Worm (Caenorhabditis elegans) whole organism, L4 larva: ENCODE data around the gene ell-1.

Experiments used
- D1046.2 ChIP-seq: fragments of 200-800 bp; sonication (Bioruptor generic); IDR thresholded peaks from 2 replicates; pipeline ENCODE4 v1.3.6; 2022; ENCODE audit warnings: missing genetic modification characterization, missing compliant biosample characterization
- F37D6.2 ChIP-seq: sonication (generic microtip); optimal IDR thresholded peaks from 2 replicates; lab custom pipeline; 2016; ENCODE audit warnings: mild to moderate bottlenecking, missing genetic modification characterization, missing compliant biosample characterization
- F44E2.7 ChIP-seq: fragments of 200-800 bp; sonication (Bioruptor generic); IDR thresholded peaks from 2 replicates; pipeline ENCODE4 v2.1.2; 2022; ENCODE audit warnings: missing genetic modification characterization, missing compliant biosample characterization
- F49E8.2 ChIP-seq: sonication (generic microtip); optimal IDR thresholded peaks from 2 replicates; lab custom pipeline; 2016; ENCODE audit warnings: missing compliant biosample characterization, mild to moderate bottlenecking, missing genetic modification characterization, borderline replicate concordance
- T20F7.1 ChIP-seq: fragments of 200-800 bp; sonication (Bioruptor generic); optimal IDR thresholded peaks from 2 replicates; lab custom pipeline; 2018; ENCODE audit warnings: mild to moderate bottlenecking, missing genetic modification characterization, missing compliant biosample characterization
- T26A8.4 ChIP-seq: fragments of 200-800 bp; sonication (Bioruptor generic); IDR thresholded peaks from 2 replicates; pipeline ENCODE4 v1.3.6; 2022; ENCODE audit warnings: missing genetic modification characterization, missing compliant biosample characterization
- Y48G9A.11 ChIP-seq: fragments of 200-800 bp; sonication (Bioruptor generic); IDR thresholded peaks from 2 replicates; pipeline ENCODE4 v1.3.6; 2022; ENCODE audit warnings: missing genetic modification reagents, missing genetic modification characterization, missing compliant biosample characterization
- Y5F2A.4 ChIP-seq: fragments of 200-800 bp; sonication (Bioruptor generic); optimal IDR thresholded peaks from 2 replicates; lab custom pipeline; 2018; ENCODE audit warnings: mild to moderate bottlenecking, missing genetic modification characterization, missing compliant biosample characterization
- Y75B8A.6 ChIP-seq: fragments of 200-800 bp; sonication (Bioruptor generic); IDR thresholded peaks from 2 replicates; pipeline ENCODE4 v1.3.6; 2022; ENCODE audit warnings: missing genetic modification reagents, missing genetic modification characterization, missing compliant biosample characterization
- aha-1 ChIP-seq: fragments of 150-350 bp; peaks from one replicate; lab custom pipeline; 2014; ENCODE audit warnings: missing biosample characterization, missing genetic modification characterization
- aly-2 ChIP-seq: sonication (generic microtip); optimal IDR thresholded peaks from 2 replicates; lab custom pipeline; 2018; ENCODE audit warnings: missing biosample characterization, missing genetic modification characterization
- ama-1 ChIP-seq: fragments of 150-350 bp; optimal IDR thresholded peaks from 2 replicates; lab custom pipeline; 2014; ENCODE audit warnings: inconsistent platforms, mixed read lengths
- arid-1 ChIP-seq: fragments of 200-800 bp; sonication (Bioruptor generic); conservative IDR thresholded peaks from 2 replicates; pipeline ENCODE4 v1.3.6; 2022; ENCODE audit warnings: missing genetic modification reagents, missing genetic modification characterization, missing compliant biosample characterization
- ceh-62 ChIP-seq: sonication (generic microtip); optimal IDR thresholded peaks from 2 replicates; lab custom pipeline; 2017; ENCODE audit warnings: missing biosample characterization, missing genetic modification characterization
- ces-1 ChIP-seq: fragments of 150-350 bp; sonication (generic microtip); optimal IDR thresholded peaks from 4 replicates; lab custom pipeline; 2014; ENCODE audit warnings: missing biosample characterization, missing genetic modification reagents, missing genetic modification characterization
- daf-8 ChIP-seq: fragments of 200-800 bp; sonication (Bioruptor generic); IDR thresholded peaks from 2 replicates; pipeline ENCODE4 v1.3.6; 2022; ENCODE audit warnings: missing genetic modification characterization, missing compliant biosample characterization
- egl-27 ChIP-seq: sonication (generic microtip); optimal IDR thresholded peaks from 3 replicates; lab custom pipeline; 2017; ENCODE audit warnings: missing biosample characterization, missing genetic modification reagents, missing genetic modification characterization
- hlh-11 ChIP-seq: fragments of 200-800 bp; sonication (Bioruptor generic); optimal IDR thresholded peaks from 2 replicates; lab custom pipeline; 2018; ENCODE audit warnings: mild to moderate bottlenecking, missing genetic modification characterization, missing compliant biosample characterization
- hlh-30 ChIP-seq: sonication (generic microtip); optimal IDR thresholded peaks from 2 replicates; lab custom pipeline; 2017; ENCODE audit warnings: antibody characterized with exemption, mild to moderate bottlenecking, missing genetic modification characterization, missing compliant biosample characterization; ENCODE audit not compliant: insufficient read depth
- hmg-1.1 ChIP-seq: fragments of 200-800 bp; sonication (Bioruptor generic); IDR thresholded peaks from 2 replicates; pipeline ENCODE4 v1.3.6; 2022; ENCODE audit warnings: missing genetic modification reagents, missing genetic modification characterization, missing compliant biosample characterization
- jun-1 ChIP-seq: fragments of 150-350 bp; optimal IDR thresholded peaks from 2 replicates; lab custom pipeline; 2014; ENCODE audit warnings: missing biosample characterization, missing genetic modification reagents, missing genetic modification characterization
- lim-7 ChIP-seq: fragments of 200-800 bp; sonication (Bioruptor generic); IDR thresholded peaks from 2 replicates; pipeline ENCODE4 v1.3.6; 2022; ENCODE audit warnings: missing genetic modification characterization, missing compliant biosample characterization
- lin-13 ChIP-seq: fragments of 150-350 bp; optimal IDR thresholded peaks from 2 replicates; lab custom pipeline; 2014; ENCODE audit warnings: missing biosample characterization, missing genetic modification reagents, missing genetic modification characterization
- lin-15B ChIP-seq: fragments of 150-350 bp; sonication (generic microtip); optimal IDR thresholded peaks from 3 replicates; lab custom pipeline; 2014; ENCODE audit warnings: missing biosample characterization, missing genetic modification characterization
- lin-29 ChIP-seq: fragments of 200-800 bp; sonication (Bioruptor generic); IDR thresholded peaks from 2 replicates; pipeline ENCODE4 v1.3.6; 2022; ENCODE audit warnings: missing genetic modification reagents, missing genetic modification characterization, missing compliant biosample characterization
- lsy-2 ChIP-seq, 2 experiments: fragments of 150-350 bp in 1 of 2; sonication (generic microtip) in 1 of 2; optimal IDR thresholded peaks; 2 replicates each; lab custom pipeline; 2014 to 2017; ENCODE audit warnings: missing biosample characterization in 2 of 2, missing genetic modification characterization in 2 of 2
- mdt-29 ChIP-seq: fragments of 200-800 bp; sonication (Bioruptor generic); IDR thresholded peaks from 2 replicates; pipeline ENCODE4 v1.3.6; 2022; ENCODE audit warnings: missing genetic modification reagents, missing genetic modification characterization, missing compliant biosample characterization
- mep-1 ChIP-seq: fragments of 150-350 bp; sonication (generic microtip); optimal IDR thresholded peaks from 3 replicates; lab custom pipeline; 2014; ENCODE audit warnings: missing biosample characterization, missing genetic modification characterization
- mes-2 ChIP-seq: sonication (generic microtip); optimal IDR thresholded peaks from 2 replicates; lab custom pipeline; 2016; ENCODE audit warnings: missing genotype, mild to moderate bottlenecking, missing genetic modification characterization, missing compliant biosample characterization; ENCODE audit not compliant: poor library complexity, severe bottlenecking
- mxl-2 ChIP-seq: fragments of 200-800 bp; sonication (Bioruptor generic); conservative IDR thresholded peaks from 2 replicates; pipeline ENCODE4 v1.3.6; 2022; ENCODE audit warnings: missing genetic modification reagents, missing genetic modification characterization, missing compliant biosample characterization
- nhr-102 ChIP-seq: sonication (generic microtip); optimal IDR thresholded peaks from 2 replicates; lab custom pipeline; 2016; ENCODE audit warnings: mild to moderate bottlenecking, missing genetic modification characterization, moderate library complexity, missing compliant biosample characterization
- nhr-28 ChIP-seq: fragments of 150-350 bp; optimal IDR thresholded peaks from 2 replicates; lab custom pipeline; 2014; ENCODE audit warnings: missing biosample characterization, missing genetic modification characterization
- nhr-41 ChIP-seq: fragments of 200-800 bp; sonication (Bioruptor generic); IDR thresholded peaks from 2 replicates; pipeline ENCODE4 v1.3.6; 2022; ENCODE audit warnings: missing genetic modification reagents, missing genetic modification characterization, missing compliant biosample characterization
- nhr-48 ChIP-seq: sonication (generic microtip); optimal IDR thresholded peaks from 2 replicates; lab custom pipeline; 2016; ENCODE audit warnings: mild to moderate bottlenecking, missing genetic modification characterization, missing compliant biosample characterization
- nhr-6 ChIP-seq: fragments of 150-350 bp; optimal IDR thresholded peaks from 2 replicates; lab custom pipeline; 2014; ENCODE audit warnings: missing biosample characterization, missing genetic modification characterization
- nhr-76 ChIP-seq: fragments of 150-350 bp; optimal IDR thresholded peaks from 2 replicates; lab custom pipeline; 2014; ENCODE audit warnings: missing biosample characterization, missing genetic modification characterization
- nhr-77 ChIP-seq: fragments of 150-350 bp; optimal IDR thresholded peaks from 2 replicates; lab custom pipeline; 2014; ENCODE audit warnings: missing biosample characterization, missing genetic modification characterization
- pha-4 ChIP-seq, 2 experiments: fragments of 150-350 bp in 1 of 2; fragments of 200-800 bp in 1 of 2; sonication (Bioruptor generic) in 1 of 2; IDR thresholded peaks in 1 of 2; optimal IDR thresholded peaks in 1 of 2; 2 replicates each; pipeline versions ENCODE4 v1.3.6 to Lab custom; 2014 to 2022; ENCODE audit warnings: missing genetic modification characterization in 2 of 2, missing genetic modification reagents in 2 of 2, missing biosample characterization in 1 of 2, missing compliant biosample characterization in 1 of 2
- pqm-1 ChIP-seq: sonication (generic microtip); optimal IDR thresholded peaks from 2 replicates; lab custom pipeline; 2017; ENCODE audit warnings: missing biosample characterization, missing genetic modification characterization
- set-16 ChIP-seq: fragments of 200-800 bp; sonication (Bioruptor generic); IDR thresholded peaks from 2 replicates; pipeline ENCODE4 v1.3.6; 2022; ENCODE audit warnings: missing genetic modification reagents, missing genetic modification characterization, missing compliant biosample characterization
- tag-97 ChIP-seq: fragments of 200-800 bp; sonication (Bioruptor generic); IDR thresholded peaks from 2 replicates; pipeline ENCODE4 v1.3.6; 2022; ENCODE audit warnings: missing genetic modification characterization, missing compliant biosample characterization
- tra-1 ChIP-seq: fragments of 200-800 bp; sonication (Bioruptor generic); IDR thresholded peaks from 2 replicates; pipeline ENCODE4 v1.3.6; 2022; ENCODE audit warnings: missing genetic modification reagents, missing genetic modification characterization, missing compliant biosample characterization
- unc-130 ChIP-seq: sonication (generic microtip); optimal IDR thresholded peaks from 2 replicates; lab custom pipeline; 2016; ENCODE audit warnings: missing genetic modification reagents, missing genetic modification characterization, missing compliant biosample characterization
- zag-1 ChIP-seq: fragments of 150-350 bp; optimal IDR thresholded peaks from 2 replicates; lab custom pipeline; 2014; ENCODE audit warnings: missing biosample characterization, missing genetic modification characterization
- zfp-3 ChIP-seq: fragments of 200-800 bp; sonication (Bioruptor generic); conservative IDR thresholded peaks from 2 replicates; pipeline ENCODE4 v1.3.6; 2022; ENCODE audit warnings: missing genetic modification reagents, missing genetic modification characterization, missing compliant biosample characterization
- zip-11 ChIP-seq: fragments of 200-800 bp; sonication (Bioruptor generic); IDR thresholded peaks from 2 replicates; pipeline ENCODE4 v1.3.6; 2022; ENCODE audit warnings: missing genetic modification characterization, missing compliant biosample characterization
- ztf-11 ChIP-seq: fragments of 150-350 bp; optimal IDR thresholded peaks from 2 replicates; lab custom pipeline; 2014; ENCODE audit warnings: missing biosample characterization, missing genetic modification characterization
- ztf-7 ChIP-seq: fragments of 150-350 bp; optimal IDR thresholded peaks from 2 replicates; lab custom pipeline; 2014; ENCODE audit warnings: missing biosample characterization, missing genetic modification characterization

ell-1 gene

DNA sequence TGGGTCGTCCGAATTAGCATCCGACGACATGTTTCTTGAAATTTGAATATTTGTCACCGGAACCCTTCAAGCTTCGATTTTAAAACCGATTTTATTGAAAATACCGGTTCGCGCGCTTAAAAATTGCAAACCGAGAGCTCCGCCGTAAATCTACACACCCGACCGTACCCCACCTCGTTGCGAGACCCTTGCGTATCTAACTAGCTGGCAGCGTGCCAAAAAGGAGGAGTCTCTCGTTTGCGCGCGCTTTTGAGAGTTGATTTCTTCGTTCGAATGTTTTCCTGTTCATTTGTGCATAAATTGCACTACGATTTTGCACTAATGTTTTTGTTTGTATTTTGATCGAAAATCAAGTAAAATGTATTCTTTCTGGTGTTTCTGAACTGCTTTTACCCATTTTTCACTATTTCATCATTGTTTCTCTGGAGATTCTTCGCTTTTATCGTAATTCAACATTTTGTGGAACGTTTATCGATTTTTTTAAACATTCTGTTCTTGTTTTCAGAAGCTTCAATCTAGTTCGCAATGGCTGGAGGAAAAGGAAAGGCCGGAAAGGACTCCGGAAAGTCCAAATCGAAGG, 51.6 kb downstream of the ell-1 start, which contains the start of the genes wapl-1 and htz-1 (continued):
- TF ChIP-seq set-16 (GFP tag; lab: Robert Waterston, UW) = peak; percentile 42; the same call in 1 of the 2 replicates
- 0 out of 2 replicates have a peak, but pooled peaks have one; percentile 35 for TF ChIP-seq Y75B8A.6 (GFP tag; lab: Robert Waterston, UW)
- no peak for TF ChIP-seq tag-97 (GFP tag; lab: Robert Waterston, UW)
- TF ChIP-seq mep-1 (tag; lab: Kevin White, UChicago) = peak; percentile 97
- TF ChIP-seq tra-1 (GFP tag; lab: Robert Waterston, UW) = peak; percentile 45; the same call in 1 of the 2 replicates
- TF ChIP-seq nhr-76 (tag; lab: Kevin White, UChicago) = no peak
- TF ChIP-seq pqm-1 (tag; lab: Kevin White, UChicago) = no peak
- TF ChIP-seq nhr-41 (GFP tag; lab: Robert Waterston, UW) = no peak
- TF ChIP-seq, all 104 proteins: peak for 67

DNA sequence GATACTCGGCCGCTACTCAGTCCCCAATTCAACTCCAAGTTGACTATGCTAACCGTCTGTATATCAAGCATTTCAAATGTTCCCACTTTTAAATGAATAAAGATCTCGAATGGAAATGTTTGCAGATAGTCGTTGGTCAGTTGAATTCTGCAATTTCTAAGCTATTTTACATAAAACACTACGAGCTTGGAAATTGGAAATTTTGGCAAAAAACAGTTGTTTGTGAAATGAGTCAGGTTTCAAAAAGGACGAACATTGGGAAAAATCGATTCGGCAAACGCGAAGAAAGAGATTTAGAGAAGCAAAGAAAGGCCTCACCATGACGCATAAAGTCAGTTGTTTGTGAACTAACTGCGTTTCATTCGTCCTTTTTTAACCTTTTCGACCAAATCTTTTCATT, 52.7 kb downstream of the ell-1 start:
- peak; percentile 21 for TF ChIP-seq nhr-102
- no peak for TF ChIP-seq ces-1 (GFP tag; lab: Kevin White, UChicago)
- TF ChIP-seq F44E2.7 (GFP tag; lab: Robert Waterston, UW) = no peak
- peak; percentile 68 for TF ChIP-seq nhr-6
- no peak for TF ChIP-seq mdt-29 (GFP tag; lab: Robert Waterston, UW)
- TF ChIP-seq T20F7.1 (GFP tag; lab: Kevin White, UChicago) = peak; percentile 29
- no peak; the same call in 1 of the 2 replicates for TF ChIP-seq hmg-1.1
- no peak for TF ChIP-seq tra-1 (GFP tag; lab: Robert Waterston, UW)
- TF ChIP-seq lsy-2 (tag; optimal IDR thresholded peaks at IDR 0.05; lab: Kevin White, UChicago) = peak; percentile 69 to 84
- TF ChIP-seq daf-8 = no peak
- no peak for TF ChIP-seq nhr-77 (tag; lab: Kevin White, UChicago)
- TF ChIP-seq aha-1 (tag; lab: Kevin White, UChicago) = no peak
- peak; percentile 63 for TF ChIP-seq arid-1
- TF ChIP-seq zag-1 (tag; lab: Kevin White, UChicago) = no peak
- TF ChIP-seq zfp-3 = no peak
- no peak for TF ChIP-seq nhr-48
- TF ChIP-seq mxl-2 = no peak
- peak; percentile 46 for TF ChIP-seq mep-1 (tag; lab: Kevin White, UChicago)
- TF ChIP-seq hlh-30 = peak; percentile 63
- TF ChIP-seq lin-15B (tag; lab: Kevin White, UChicago) = no peak
- TF ChIP-seq Y5F2A.4 = peak; percentile 11
- peak; percentile 2 for TF ChIP-seq hlh-11 (tag; lab: Kevin White, UChicago)
- peak; percentile 86 for TF ChIP-seq ama-1 (lab: Kevin White, UChicago)
- TF ChIP-seq ztf-11 (tag; lab: Kevin White, UChicago) = no peak
- no peak for TF ChIP-seq lin-13 (GFP tag; lab: Kevin White, UChicago)
- no peak for TF ChIP-seq lin-29
- no peak for TF ChIP-seq nhr-28
- TF ChIP-seq pha-4 (GFP tag; IDR thresholded peaks at IDR 0.05; lab: Robert Waterston, UW) = peak; percentile 32; the same call in 1 of the 2 replicates
- TF ChIP-seq pha-4 (tag; optimal IDR thresholded peaks at IDR 0.05; lab: Kevin White, UChicago) = no peak
- TF ChIP-seq zip-11 (GFP tag; lab: Robert Waterston, UW) = no peak
- TF ChIP-seq mes-2 = peak; percentile 50
- TF ChIP-seq D1046.2 (GFP tag; lab: Robert Waterston, UW) = no peak
- no peak for TF ChIP-seq Y48G9A.11
- no peak for TF ChIP-seq egl-27
- no peak for TF ChIP-seq ceh-62 (tag; lab: Kevin White, UChicago)
- no peak for TF ChIP-seq nhr-41 (GFP tag; lab: Robert Waterston, UW)
- TF ChIP-seq lim-7 (GFP tag; lab: Robert Waterston, UW) = no peak
- TF ChIP-seq ztf-7 (tag; lab: Kevin White, UChicago) = no peak
- no peak for TF ChIP-seq F49E8.2 (tag; lab: Kevin White, UChicago)
- 0 out of 2 replicates have a peak, but pooled peaks have one; percentile 10 for TF ChIP-seq T26A8.4 (GFP tag; lab: Robert Waterston, UW)
- no peak for TF ChIP-seq jun-1 (tag; lab: Kevin White, UChicago)
- no peak for TF ChIP-seq aly-2 (tag; lab: Kevin White, UChicago)
- TF ChIP-seq F37D6.2 (tag; lab: Kevin White, UChicago) = no peak
- no peak for TF ChIP-seq unc-130
